Fruit fly (Drosophila melanogaster) whole organism, embryonic: ENCODE data around the gene CG8379.
A peak's percentile ranks its signal among the peaks of the same experiment; 100 is the strongest.

Source experiments
- CG10267 ChIP-seq: fragments of 200-800 bp; sonication (Bioruptor generic); optimal IDR thresholded peaks from 2 replicates; lab custom pipeline; 2018; ENCODE audit warnings: missing biosample characterization, mild to moderate bottlenecking, missing genetic modification characterization, moderate library complexity
- CG10366 ChIP-seq: fragments of 200-800 bp; sonication (Bioruptor generic); IDR thresholded peaks from 2 replicates; pipeline ENCODE4 v1.3.6; 2022; ENCODE audit warnings: missing biosample characterization, missing genetic modification characterization
- CG10462 ChIP-seq: fragments of 200-800 bp; sonication (Bioruptor generic); optimal IDR thresholded peaks from 2 replicates; lab custom pipeline; 2016; ENCODE audit warnings: missing biosample characterization, missing genetic modification characterization
- CG10565 ChIP-seq: fragments of 200-800 bp; sonication (Bioruptor generic); optimal IDR thresholded peaks from 3 replicates; lab custom pipeline; 2016; ENCODE audit warnings: missing biosample characterization, mild to moderate bottlenecking, missing genetic modification characterization
- CG10654 ChIP-seq: fragments of 200-800 bp; sonication (Bioruptor generic); optimal IDR thresholded peaks from 2 replicates; lab custom pipeline; 2016; ENCODE audit warnings: missing biosample characterization, missing genetic modification characterization
- CG10959 ChIP-seq: fragments of 200-800 bp; sonication (Bioruptor generic); IDR thresholded peaks from 2 replicates; pipeline ENCODE4 v1.3.6; 2022; ENCODE audit warnings: missing biosample characterization, missing genetic modification characterization
- CG10979 ChIP-seq: fragments of 200-800 bp; sonication (Bioruptor generic); optimal IDR thresholded peaks from 2 replicates; lab custom pipeline; 2018; ENCODE audit warnings: missing biosample characterization, mild to moderate bottlenecking, missing genetic modification characterization, moderate library complexity
- CG11695 ChIP-seq: fragments of 200-800 bp; sonication (Bioruptor generic); IDR thresholded peaks from 3 replicates; pipeline ENCODE4 v1.3.6; 2022; ENCODE audit warnings: missing biosample characterization, missing genetic modification characterization
- CG11696 ChIP-seq: fragments of 200-800 bp; sonication (Bioruptor generic); IDR thresholded peaks from 2 replicates; pipeline ENCODE4 v1.3.6; 2022; ENCODE audit warnings: missing biosample characterization, missing genetic modification characterization
- CG12391 ChIP-seq: fragments of 200-800 bp; sonication (Bioruptor generic); optimal IDR thresholded peaks from 3 replicates; lab custom pipeline; 2018; ENCODE audit warnings: missing biosample characterization, mild to moderate bottlenecking, missing genetic modification characterization, moderate library complexity
- CG15479 ChIP-seq: fragments of 200-800 bp; sonication (Bioruptor generic); optimal IDR thresholded peaks from 3 replicates; lab custom pipeline; 2019; ENCODE audit warnings: missing biosample characterization, mild to moderate bottlenecking, missing genetic modification characterization, moderate library complexity
- CG15696 ChIP-seq: fragments of 200-800 bp; sonication (Bioruptor generic); optimal IDR thresholded peaks from 2 replicates; lab custom pipeline; 2019; ENCODE audit warnings: missing biosample characterization, mild to moderate bottlenecking, missing genetic modification characterization, moderate library complexity
- CG2678 ChIP-seq: fragments of 200-800 bp; sonication (Bioruptor generic); optimal IDR thresholded peaks from 3 replicates; lab custom pipeline; 2019; ENCODE audit warnings: missing biosample characterization, mild to moderate bottlenecking, missing genetic modification characterization, moderate library complexity
- CG31441 ChIP-seq: fragments of 200-800 bp; sonication (Bioruptor generic); IDR thresholded peaks from 2 replicates; pipeline ENCODE4 v1.3.6; 2022; ENCODE audit warnings: missing biosample characterization, missing genetic modification characterization
- CG3163 ChIP-seq: fragments of 200-800 bp; sonication (Bioruptor generic); optimal IDR thresholded peaks from 3 replicates; lab custom pipeline; 2016; ENCODE audit warnings: missing biosample characterization, missing genetic modification characterization
- CG4424 ChIP-seq: fragments of 200-800 bp; sonication (Bioruptor generic); optimal IDR thresholded peaks from 3 replicates; lab custom pipeline; 2016; ENCODE audit warnings: missing biosample characterization, missing genetic modification characterization
- CG6254 ChIP-seq: fragments of 200-800 bp; sonication (Bioruptor generic); optimal IDR thresholded peaks from 3 replicates; lab custom pipeline; 2017; ENCODE audit warnings: mild to moderate bottlenecking, missing biosample characterization, missing genetic modification reagents, missing genetic modification characterization
- CG6689 ChIP-seq: fragments of 200-800 bp; sonication (Bioruptor generic); IDR thresholded peaks from 2 replicates; pipeline ENCODE4 v1.3.6; 2022; ENCODE audit warnings: missing biosample characterization, missing genetic modification characterization
- CG8765 ChIP-seq: fragments of 200-800 bp; sonication (Bioruptor generic); IDR thresholded peaks from 2 replicates; pipeline ENCODE4 v1.3.6; 2022; ENCODE audit warnings: missing biosample characterization, missing genetic modification characterization
- CG8924 ChIP-seq: fragments of 200-800 bp; optimal IDR thresholded peaks from 3 replicates; lab custom pipeline; 2019; ENCODE audit warnings: missing biosample characterization, mild to moderate bottlenecking, missing genetic modification characterization, moderate library complexity
- CG9437 ChIP-seq: fragments of 200-800 bp; sonication (Bioruptor generic); optimal IDR thresholded peaks from 2 replicates; lab custom pipeline; 2018; ENCODE audit warnings: missing biosample characterization, mild to moderate bottlenecking, missing genetic modification characterization
- Dll ChIP-seq: fragments of 200-800 bp; sonication (Bioruptor generic); IDR thresholded peaks from 4 replicates; pipeline ENCODE4 v1.3.6; 2022; ENCODE audit warnings: missing biosample characterization, missing genetic modification characterization; ENCODE audit not compliant: partially characterized antibody
- Jarid2 ChIP-seq: fragments of 200-800 bp; sonication (Bioruptor generic); optimal IDR thresholded peaks from 3 replicates; lab custom pipeline; 2017; ENCODE audit warnings: mild to moderate bottlenecking, missing biosample characterization, missing genetic modification reagents, missing genetic modification characterization
- Mes4 ChIP-seq: fragments of 200-800 bp; sonication (Bioruptor generic); optimal IDR thresholded peaks from 2 replicates; lab custom pipeline; 2016; ENCODE audit warnings: missing biosample characterization, missing genetic modification characterization
- Ravus ChIP-seq: fragments of 200-800 bp; sonication (Bioruptor generic); IDR thresholded peaks from 2 replicates; pipeline ENCODE4 v1.3.6; 2022; ENCODE audit warnings: missing biosample characterization, missing genetic modification characterization
- Ssrp ChIP-seq: fragments of 200-800 bp; sonication (Bioruptor generic); optimal IDR thresholded peaks from 2 replicates; lab custom pipeline; 2018; ENCODE audit warnings: missing biosample characterization, mild to moderate bottlenecking, missing genetic modification characterization, moderate library complexity
- Stat92E ChIP-seq, 3 experiments: fragments of >200 bp in 2 of 3; fragments of 200-800 bp in 1 of 3; sonication (Bioruptor generic) in 1 of 3; optimal IDR thresholded peaks; 2 replicates each; lab custom pipeline; 2017 to 2019; ENCODE audit warnings: missing biosample characterization in 3 of 3, missing genetic modification characterization in 3 of 3, mild to moderate bottlenecking in 1 of 3, moderate library complexity in 1 of 3
- Xrp1 ChIP-seq: fragments of 200-800 bp; sonication (Bioruptor generic); IDR thresholded peaks from 2 replicates; pipeline ENCODE4 v1.3.6; 2022; ENCODE audit warnings: missing biosample characterization, missing genetic modification characterization
- ab ChIP-seq: fragments of 200-800 bp; sonication (Bioruptor generic); optimal IDR thresholded peaks from 2 replicates; lab custom pipeline; 2016; ENCODE audit warnings: missing biosample characterization, missing genetic modification characterization
- bbx ChIP-seq: fragments of 200-800 bp; sonication (Bioruptor generic); IDR thresholded peaks from 2 replicates; pipeline ENCODE4 v1.3.6; 2022; ENCODE audit warnings: missing biosample characterization, missing genetic modification characterization; ENCODE audit not compliant: partially characterized antibody
- croc ChIP-seq: fragments of 200-800 bp; sonication (Bioruptor generic); conservative IDR thresholded peaks from 3 replicates; pipeline ENCODE4 v1.3.6; 2022; ENCODE audit warnings: missing biosample characterization, missing genetic modification characterization
- crol ChIP-seq: fragments of 200-800 bp; sonication (Bioruptor generic); IDR thresholded peaks from 2 replicates; pipeline ENCODE4 v1.3.6; 2022; ENCODE audit warnings: missing biosample characterization, missing genetic modification characterization
- dmrt11E ChIP-seq: fragments of 200-800 bp; sonication (Bioruptor generic); optimal IDR thresholded peaks from 3 replicates; lab custom pipeline; 2018; ENCODE audit warnings: missing biosample characterization, mild to moderate bottlenecking, missing genetic modification characterization, moderate library complexity
- dysf ChIP-seq: fragments of 200-800 bp; sonication (Bioruptor generic); IDR thresholded peaks from 3 replicates; pipeline ENCODE4 v1.3.6; 2022; ENCODE audit warnings: missing biosample characterization, missing genetic modification characterization
- en ChIP-seq: fragments of 200-800 bp; sonication (Bioruptor generic); optimal IDR thresholded peaks from 2 replicates; lab custom pipeline; 2016; ENCODE audit warnings: missing biosample characterization, missing genetic modification characterization
- eve ChIP-seq, 2 experiments: fragments of >200 bp; optimal IDR thresholded peaks; 2 replicates each; lab custom pipeline; 2017; ENCODE audit warnings: missing biosample characterization in 2 of 2, missing genetic modification characterization in 2 of 2
- p53 ChIP-seq: fragments of 200-800 bp; sonication (Bioruptor generic); optimal IDR thresholded peaks from 2 replicates; lab custom pipeline; 2016; ENCODE audit warnings: missing biosample characterization, missing genetic modification characterization
- peb ChIP-seq: fragments of 200-800 bp; sonication (Bioruptor generic); IDR thresholded peaks from 2 replicates; pipeline ENCODE4 v1.3.6; 2022; ENCODE audit warnings: missing biosample characterization, missing genetic modification characterization
- pros ChIP-seq: fragments of 200-800 bp; sonication (Bioruptor generic); optimal IDR thresholded peaks from 3 replicates; lab custom pipeline; 2019; ENCODE audit warnings: missing biosample characterization, mild to moderate bottlenecking, missing genetic modification characterization, moderate library complexity
- rib ChIP-seq: fragments of 200-800 bp; sonication (Bioruptor generic); IDR thresholded peaks from 2 replicates; pipeline ENCODE4 v1.3.6; 2022; ENCODE audit warnings: missing biosample characterization, missing genetic modification characterization
- schlank ChIP-seq: fragments of 200-800 bp; sonication (Bioruptor generic); optimal IDR thresholded peaks from 2 replicates; lab custom pipeline; 2018; ENCODE audit warnings: missing biosample characterization, mild to moderate bottlenecking, missing genetic modification characterization
- scrt ChIP-seq: fragments of 200-800 bp; sonication (Bioruptor generic); optimal IDR thresholded peaks from 2 replicates; lab custom pipeline; 2018; ENCODE audit warnings: missing biosample characterization, mild to moderate bottlenecking, missing genetic modification characterization, moderate library complexity
- tap ChIP-seq: fragments of 200-800 bp; optimal IDR thresholded peaks from 3 replicates; lab custom pipeline; 2019; ENCODE audit warnings: missing biosample characterization, mild to moderate bottlenecking, missing genetic modification characterization, moderate library complexity
- tll ChIP-seq, 2 experiments: fragments of 200-800 bp in 1 of 2; fragments of >200 bp in 1 of 2; sonication (Bioruptor generic) in 1 of 2; optimal IDR thresholded peaks; 2 replicates each; lab custom pipeline; 2017 to 2019; ENCODE audit warnings: missing biosample characterization in 2 of 2, missing genetic modification characterization in 2 of 2, mild to moderate bottlenecking in 1 of 2, moderate library complexity in 1 of 2
- yki ChIP-seq: fragments of >200 bp; optimal IDR thresholded peaks from 3 replicates; lab custom pipeline; 2018
- zf30C ChIP-seq: fragments of 200-800 bp; sonication (Bioruptor generic); optimal IDR thresholded peaks from 3 replicates; lab custom pipeline; 2018; ENCODE audit warnings: missing biosample characterization, mild to moderate bottlenecking, missing genetic modification characterization

Gene CG8379

dm6 chr3R:8848190-8848589, 24.0 kb downstream of the CG8379 start (continued):
- TF ChIP-seq CG8924 (tag; lab: Kevin White, UChicago) (peak; percentile 8), Xrp1 (GFP tag; lab: Robert Waterston, UW) (peak; percentile 30; the same call in 1 of the 2 replicates), tll (GFP tag; optimal IDR thresholded peaks at IDR 0.05; lab: Kevin White, UChicago) (peak in 1 of 2 experiments; percentile 80), CG3163 (peak; percentile 37), CG31441 (GFP tag; lab: Robert Waterston, UW) (no peak), eve (GFP tag; optimal IDR thresholded peaks at IDR 0.05; lab: Kevin White, UChicago) (peak in 1 of 2 experiments; percentile 14), zf30C (GFP tag; lab: Kevin White, UChicago) (peak; percentile 41), pros (GFP tag; lab: Kevin White, UChicago) (peak; percentile 86), dysf (GFP tag; lab: Robert Waterston, UW) (0 out of 3 replicates have a peak, but pooled peaks have one; percentile 18), crol (GFP tag; lab: Robert Waterston, UW) (peak; percentile 87), CG15479 (GFP tag; lab: Kevin White, UChicago) (peak; percentile 91), scrt (GFP tag; lab: Kevin White, UChicago) (no peak), p53 (GFP tag; lab: Kevin White, UChicago) (peak; percentile 89)

- no peak for TF ChIP-seq rib (GFP tag; lab: Robert Waterston, UW)
- no peak for TF ChIP-seq Dll (GFP tag; lab: Robert Waterston, UW)
- TF ChIP-seq schlank (tag; lab: Kevin White, UChicago), result no peak
- TF ChIP-seq CG10267 (tag; lab: Kevin White, UChicago), result peak; percentile 44
- TF ChIP-seq CG6254 (GFP tag; lab: Kevin White, UChicago), result no peak
- TF ChIP-seq CG9437, result no peak
- TF ChIP-seq CG11695 (GFP tag; lab: Robert Waterston, UW), result 0 out of 3 replicates have a peak, but pooled peaks have one; percentile 31
- peak; percentile 1 for TF ChIP-seq CG10654
- TF ChIP-seq dmrt11E (tag; lab: Kevin White, UChicago), result peak; percentile 76
- peak; percentile 2 for TF ChIP-seq Mes4
- TF ChIP-seq en (GFP tag; lab: Kevin White, UChicago), result no peak
- no peak for TF ChIP-seq CG11696 (GFP tag; lab: Robert Waterston, UW)
- TF ChIP-seq CG8765 (GFP tag; lab: Robert Waterston, UW), result peak; percentile 26; the same call in 1 of the 2 replicates
- TF ChIP-seq Stat92E (GFP tag; optimal IDR thresholded peaks at IDR 0.05; lab: Kevin White, UChicago), result peak in 1 of 3 experiments; percentile 29
- no peak for TF ChIP-seq yki
- 0 out of 2 replicates have a peak, but pooled peaks have one; percentile 9 for TF ChIP-seq CG10366 (GFP tag; lab: Robert Waterston, UW)
- 0 out of 2 replicates have a peak, but pooled peaks have one; percentile 21 for TF ChIP-seq CG6689 (GFP tag; lab: Robert Waterston, UW)
- TF ChIP-seq CG10462 (GFP tag; lab: Kevin White, UChicago), result no peak
- TF ChIP-seq CG10565 (GFP tag; lab: Kevin White, UChicago), result no peak
- peak; percentile 59 for TF ChIP-seq CG10979 (tag; lab: Kevin White, UChicago)
- TF ChIP-seq Jarid2 (GFP tag; lab: Kevin White, UChicago), result no peak
- TF ChIP-seq tap (tag; lab: Kevin White, UChicago), result peak; percentile 18
- peak; percentile 46 for TF ChIP-seq CG15696 (tag; lab: Kevin White, UChicago)
- peak; percentile 20 for TF ChIP-seq CG2678 (tag; lab: Kevin White, UChicago)
- peak; percentile 55 for TF ChIP-seq Ssrp (tag; lab: Kevin White, UChicago)
- TF ChIP-seq CG12391 (tag; lab: Kevin White, UChicago), result peak; percentile 65
- peak; percentile 38 for TF ChIP-seq CG4424 (GFP tag; lab: Kevin White, UChicago)
- TF ChIP-seq tll (GFP tag; optimal IDR thresholded peaks at IDR 0.05; lab: Kevin White, UChicago), result no peak
- no peak for TF ChIP-seq bbx (GFP tag; lab: Robert Waterston, UW)
- no peak for TF ChIP-seq Ravus (GFP tag; lab: Robert Waterston, UW)
- no peak for TF ChIP-seq croc (GFP tag; lab: Robert Waterston, UW)
- no peak for TF ChIP-seq CG10959
- peak; percentile 28; the same call in 1 of the 2 replicates for TF ChIP-seq peb (GFP tag; lab: Robert Waterston, UW)
- TF ChIP-seq ab, result no peak
These were observed 25.4 kb downstream of the CG8379 start for dm6 chr3R:8849373-8850228.
